Fruit fly (Drosophila melanogaster) whole organism, larva: ENCODE measurements around the gene U2af38.

Experiments used
- noc ChIP-seq: fragments of 200-800 bp; sonication (Bioruptor generic); optimal IDR thresholded peaks from 3 replicates; lab custom pipeline; 2019; ENCODE audit warnings: missing biosample characterization, mild to moderate bottlenecking, missing genetic modification characterization, moderate library complexity

The U2af38 gene

dm6 chr2L:243123-243522, 51.4 kb downstream of the U2af38 start:
- no peak for TF ChIP-seq noc (tag; lab: Kevin White, UChicago)
